Worm (Caenorhabditis elegans) whole organism, young adult: ENCODE measurements around the gene B0554.1.

Experiments used
- ama-1 ChIP-seq, 3 experiments: fragments of 150-350 bp in 1 of 3; sonication (generic microtip) in 2 of 3; optimal IDR thresholded peaks; 2 replicates each; lab custom pipeline; 2014 to 2018; ENCODE audit warnings: missing biosample characterization in 2 of 3, missing genetic modification characterization in 2 of 3, missing genetic modification reagents in 2 of 3
- snpc-4 ChIP-seq, 5 experiments: fragments of 150-350 bp in 1 of 5; sonication (generic microtip) in 4 of 5; optimal IDR thresholded peaks; 2 replicates each; lab custom pipeline; 2014 to 2018; ENCODE audit warnings: missing genetic modification characterization in 5 of 5, missing biosample characterization in 3 of 5, antibody characterized with exemption in 2 of 5, mild to moderate bottlenecking in 2 of 5, missing compliant biosample characterization in 2 of 5, missing genotype in 2 of 5, moderate library complexity in 2 of 5, missing genetic modification reagents in 1 of 5

DNA sequence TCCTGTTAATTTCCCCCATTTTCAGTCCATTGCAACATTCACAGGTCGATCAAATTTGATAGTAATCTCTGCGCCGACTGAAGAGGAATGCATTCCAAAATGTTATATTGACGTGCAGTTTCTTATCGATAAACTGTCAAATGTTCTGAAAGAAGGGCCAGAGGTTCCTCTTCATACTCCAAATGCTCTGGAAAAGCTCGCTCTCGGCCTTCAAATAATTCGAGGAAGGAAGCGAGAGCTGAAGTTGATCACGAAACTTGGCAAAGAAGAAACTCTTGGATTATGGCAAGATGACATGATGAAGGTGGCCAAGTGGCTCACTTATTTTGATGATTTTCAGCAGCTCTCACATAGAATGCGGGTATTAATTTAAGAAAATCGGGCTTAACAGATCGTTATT, 40.9 kb downstream of the B0554.1 start:
- no peak for TF ChIP-seq ama-1 (optimal IDR thresholded peaks at IDR 0.05; lab: Kevin White, UChicago)
- no peak for TF ChIP-seq ama-1 (GFP tag; optimal IDR thresholded peaks at IDR 0.05; lab: Kevin White, UChicago)
- no peak for TF ChIP-seq snpc-4 (GFP tag; optimal IDR thresholded peaks at IDR 0.05; lab: Kevin White, UChicago)
- TF ChIP-seq snpc-4 (tag; optimal IDR thresholded peaks at IDR 0.05; lab: Kevin White, UChicago) = no peak
